Worm (Caenorhabditis elegans): Measurements from ENCODE around the gene glr-1.

- no peak for TF ChIP-seq hmg-20 (GFP tag; IDR thresholded peaks at IDR 0.05)
- TF ChIP-seq F39B2.1 (GFP tag; IDR thresholded peaks at IDR 0.05), result no peak
- TF ChIP-seq zim-3 (tag; optimal IDR thresholded peaks at IDR 0.05), result no peak
- no peak for TF ChIP-seq F55B11.4 (tag; optimal IDR thresholded peaks at IDR 0.05; ENCODE audit: borderline replicate concordance, insufficient read depth)
Observed at ce11 chrIII:8597770-8598169, 9.3 kb upstream of the glr-1 start, which contains the start of gene ztf-30.

Data from whole organism, young adult.